Worm (Caenorhabditis elegans) whole organism, mixed stage, embryonic: ENCODE measurements around the gene srsx-6.

Experiments
- blmp-1 ChIP-seq: fragments of 150-350 bp; optimal IDR thresholded peaks from 2 replicates; lab custom pipeline; 2014; ENCODE audit warnings: missing biosample characterization, missing genetic modification characterization
- ceh-39 ChIP-seq: fragments of 150-350 bp; optimal IDR thresholded peaks from 2 replicates; lab custom pipeline; 2014; ENCODE audit warnings: missing biosample characterization, missing genetic modification characterization
- ceh-83 ChIP-seq: fragments of 200-800 bp; sonication (Bioruptor generic); optimal IDR thresholded peaks from 2 replicates; lab custom pipeline; 2018; ENCODE audit warnings: mild to moderate bottlenecking, missing genetic modification characterization, missing compliant biosample characterization
- elt-1 ChIP-seq: sonication (generic microtip); optimal IDR thresholded peaks from 2 replicates; lab custom pipeline; 2017; ENCODE audit warnings: missing genetic modification characterization, mild to moderate bottlenecking, missing compliant biosample characterization, antibody characterized with exemption, moderate library complexity, borderline replicate concordance; ENCODE audit not compliant: insufficient read depth
- elt-3 ChIP-seq: fragments of 150-350 bp; optimal IDR thresholded peaks from 2 replicates; lab custom pipeline; 2014; ENCODE audit warnings: missing biosample characterization, missing genetic modification characterization
- ham-2 ChIP-seq: fragments of 200-800 bp; sonication (Bioruptor generic); optimal IDR thresholded peaks from 2 replicates; lab custom pipeline; 2018; ENCODE audit warnings: mild to moderate bottlenecking, missing genetic modification characterization, missing compliant biosample characterization
- lin-13 ChIP-seq: fragments of 150-350 bp; optimal IDR thresholded peaks from 2 replicates; lab custom pipeline; 2014; ENCODE audit warnings: missing biosample characterization, missing genetic modification characterization
- pha-4 ChIP-seq: fragments of 150-350 bp; optimal IDR thresholded peaks from 2 replicates; lab custom pipeline; 2018; ENCODE audit warnings: missing biosample characterization, missing genetic modification reagents, missing genetic modification characterization
- unc-120 ChIP-seq: sonication (generic microtip); optimal IDR thresholded peaks from 2 replicates; lab custom pipeline; 2017; ENCODE audit warnings: missing genetic modification characterization, missing compliant biosample characterization; ENCODE audit not compliant: poor library complexity, severe bottlenecking
- unc-62 ChIP-seq: fragments of 150-350 bp; optimal IDR thresholded peaks from 2 replicates; lab custom pipeline; 2014; ENCODE audit warnings: missing biosample characterization, missing genetic modification reagents, missing genetic modification characterization

DNA sequence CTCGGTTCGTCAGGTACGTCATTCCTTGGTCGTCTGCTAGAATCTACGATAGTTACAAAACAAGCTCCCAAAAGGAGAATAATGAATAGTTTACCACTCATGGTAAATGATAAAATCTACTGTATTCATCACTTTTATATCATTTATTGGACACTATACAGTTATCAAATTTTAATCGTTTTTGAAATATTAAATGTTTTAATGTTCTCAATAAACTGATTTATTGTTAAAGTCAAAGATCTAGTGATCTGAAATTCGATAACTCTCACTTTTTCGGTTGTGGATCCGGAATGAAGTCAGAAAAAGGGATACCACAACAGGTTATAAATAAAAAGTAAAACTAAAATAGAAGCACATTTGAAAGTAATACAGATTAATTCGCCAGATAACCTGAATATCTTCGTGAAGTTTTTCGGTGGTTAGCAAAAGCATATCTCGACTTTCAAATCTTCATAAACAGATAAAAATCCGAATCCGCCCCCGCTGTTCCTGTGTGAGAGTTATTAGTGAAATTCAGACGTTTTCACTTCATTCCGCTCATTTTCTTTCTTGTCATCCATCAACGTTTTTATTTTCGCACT is 31.9 kb downstream of the srsx-6 start, which contains the start of the genes clec-217 and F26D11.2:
- no peak for TF ChIP-seq elt-1 (tag; lab: Kevin White, UChicago)
- no peak for TF ChIP-seq ham-2
- no peak for TF ChIP-seq ceh-39
- no peak for TF ChIP-seq unc-120 (tag; lab: Kevin White, UChicago)
- TF ChIP-seq blmp-1 (tag; lab: Kevin White, UChicago) = no peak
- no peak for TF ChIP-seq unc-62 (GFP tag; lab: Kevin White, UChicago)
- TF ChIP-seq ceh-83 (GFP tag; lab: Kevin White, UChicago) = no peak
- no peak for TF ChIP-seq elt-3 (tag; lab: Kevin White, UChicago)
- no peak for TF ChIP-seq lin-13 (tag; lab: Kevin White, UChicago)
- TF ChIP-seq pha-4 (tag; lab: Kevin White, UChicago) = no peak
